Fruit fly (Drosophila melanogaster) S2 (cell line): Measurements from ENCODE around the gene wisp.

Source experiments
- CG8478 ChIP-seq: fragments of >200 bp; optimal IDR thresholded peaks from 2 replicates; lab custom pipeline; 2018
- CTCF ChIP-seq, 2 experiments: fragments of >200 bp; optimal IDR thresholded peaks; 2 replicates each; lab custom pipeline; 2018

DNA sequence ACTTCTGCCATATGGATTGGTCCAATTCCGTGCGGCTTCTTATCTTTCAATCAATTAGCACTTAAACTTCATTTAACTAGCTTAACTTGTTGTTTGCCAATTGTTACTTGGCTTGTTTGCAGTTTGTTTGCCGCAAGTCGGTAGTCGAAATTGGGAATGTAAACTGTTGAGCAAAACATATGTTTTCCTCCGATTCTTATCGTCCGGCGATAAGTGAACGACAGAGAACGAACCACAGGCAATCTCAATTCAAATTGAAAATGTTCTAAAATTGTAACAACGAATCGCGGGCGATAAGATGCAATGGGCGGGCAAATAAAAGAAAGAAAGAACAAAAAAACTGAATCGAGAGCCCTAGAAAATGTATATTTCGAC, 35.3 kb upstream of the wisp start:
- TF ChIP-seq CG8478: no peak
- no peak for TF ChIP-seq CTCF (optimal IDR thresholded peaks at IDR 0.05; lab: Kevin White, UChicago)
